Worm (Caenorhabditis elegans): ENCODE measurements around the gene gbf-1.
A peak's percentile ranks its signal among the peaks of the same experiment; 100 is the strongest.

The gbf-1 gene

DNA sequence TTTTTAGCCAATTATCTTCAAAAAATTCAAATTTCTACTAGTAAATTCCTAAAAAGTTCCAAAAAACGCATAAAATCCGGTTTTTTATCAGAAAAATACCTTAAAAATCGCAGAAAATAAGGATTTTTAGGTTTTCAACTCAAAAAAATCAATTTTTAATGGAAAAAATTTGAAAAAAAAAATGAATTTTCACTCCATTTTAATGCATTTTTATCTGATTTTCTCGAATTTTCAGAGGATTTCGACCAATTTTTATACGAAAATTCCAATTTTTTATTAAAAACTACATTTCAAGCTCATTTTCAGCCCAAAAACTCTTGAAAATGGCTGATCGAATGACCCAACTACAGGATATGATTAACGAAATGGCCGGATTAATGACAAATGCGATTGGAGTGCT lies 3.8 kb upstream of the gbf-1 start, which contains the start of gene mdt-21:
Gene mdt-21, plus strand, starts transcription at position 301 of the 400 bp plus-strand sequence.
- no peak for TF ChIP-seq unc-55 (GFP tag; optimal IDR thresholded peaks at IDR 0.05)
- no peak for TF ChIP-seq nhr-21 (tag; optimal IDR thresholded peaks at IDR 0.05)
- TF ChIP-seq ceh-82 (tag; optimal IDR thresholded peaks at IDR 0.05), result no peak
- TF ChIP-seq skn-1 (tag; optimal IDR thresholded peaks at IDR 0.05), result no peak
- no peak for TF ChIP-seq lin-39 (tag; optimal IDR thresholded peaks at IDR 0.05)
- TF ChIP-seq sma-9 (GFP tag; optimal IDR thresholded peaks at IDR 0.05), result no peak
- no peak for TF ChIP-seq sma-9 (tag; optimal IDR thresholded peaks at IDR 0.05)
- no peak for TF ChIP-seq ama-1 (optimal IDR thresholded peaks at IDR 0.05)
- no peak for TF ChIP-seq sma-3 (GFP tag; optimal IDR thresholded peaks at IDR 0.05)
- no peak for TF ChIP-seq R02D3.7 (tag; optimal IDR thresholded peaks at IDR 0.05)
- TF ChIP-seq blmp-1 (tag; optimal IDR thresholded peaks at IDR 0.05; ENCODE audit: insufficient read depth), result no peak
- no peak for TF ChIP-seq mab-5 (tag; optimal IDR thresholded peaks at IDR 0.05)
- no peak for TF ChIP-seq zag-1 (tag; optimal IDR thresholded peaks at IDR 0.05)
- TF ChIP-seq sem-4 (tag; optimal IDR thresholded peaks at IDR 0.05), result no peak
- no peak for TF ChIP-seq elt-3 (tag; optimal IDR thresholded peaks at IDR 0.05)
- TF ChIP-seq mbf-1 (tag; optimal IDR thresholded peaks at IDR 0.05), result no peak

ce11 chrIII:11774508-11775000 lies 1.1 kb upstream of the gbf-1 start, which contains the start of gene immp-1:
Gene immp-1 (plus strand): TSS chrIII:11774950.
- no peak for TF ChIP-seq nhr-23 (tag; optimal IDR thresholded peaks at IDR 0.05)
- no peak for TF ChIP-seq ceh-82 (tag; optimal IDR thresholded peaks at IDR 0.05)
- peak in 1 of 2 experiments; percentile 42 for TF ChIP-seq mdl-1 (tag; optimal IDR thresholded peaks at IDR 0.05)
- TF ChIP-seq crh-2 (tag; optimal IDR thresholded peaks at IDR 0.05), result peak; percentile 92
- TF ChIP-seq ztf-4 (tag; optimal IDR thresholded peaks at IDR 0.05), result no peak
- no peak for TF ChIP-seq ZK546.5 (tag; optimal IDR thresholded peaks at IDR 0.05)
- no peak for TF ChIP-seq nhr-10 (tag; optimal IDR thresholded peaks at IDR 0.05)
- TF ChIP-seq ztf-1 (GFP tag; conservative IDR thresholded peaks at IDR 0.05), result no peak
- no peak for TF ChIP-seq alr-1 (tag; optimal IDR thresholded peaks at IDR 0.05)
- no peak for TF ChIP-seq ama-1 (optimal IDR thresholded peaks at IDR 0.05)
- TF ChIP-seq lin-11 (tag; optimal IDR thresholded peaks at IDR 0.05), result no peak
- TF ChIP-seq aly-2 (tag; optimal IDR thresholded peaks at IDR 0.05), result no peak
- no peak for TF ChIP-seq nhr-6 (tag; optimal IDR thresholded peaks at IDR 0.05)
- TF ChIP-seq sma-9 (GFP tag; optimal IDR thresholded peaks at IDR 0.05), result no peak
- no peak for TF ChIP-seq sma-9 (tag; optimal IDR thresholded peaks at IDR 0.05)
- TF ChIP-seq C34F6.9 (tag; optimal IDR thresholded peaks at IDR 0.05), result peak; percentile 51
- TF ChIP-seq nhr-129 (tag; optimal IDR thresholded peaks at IDR 0.05), result peak; percentile 45
- peak; percentile 36 for TF ChIP-seq fos-1 (tag; optimal IDR thresholded peaks at IDR 0.05)
- no peak for TF ChIP-seq zag-1 (tag; optimal IDR thresholded peaks at IDR 0.05)
- TF ChIP-seq elt-3 (tag; optimal IDR thresholded peaks at IDR 0.05), result no peak
- no peak for TF ChIP-seq nhr-77 (tag; optimal IDR thresholded peaks at IDR 0.05)
- no peak for TF ChIP-seq dmd-4 (tag; optimal IDR thresholded peaks at IDR 0.05)
- TF ChIP-seq elt-1 (tag; optimal IDR thresholded peaks at IDR 0.05), result no peak
- TF ChIP-seq F13H6.1 (tag; optimal IDR thresholded peaks at IDR 0.05), result no peak
- no peak for TF ChIP-seq R02D3.7 (tag; optimal IDR thresholded peaks at IDR 0.05)
- no peak for TF ChIP-seq ztf-11 (tag; optimal IDR thresholded peaks at IDR 0.05)
- no peak for TF ChIP-seq nhr-12 (tag; optimal IDR thresholded peaks at IDR 0.05)
- TF ChIP-seq unc-39 (tag; optimal IDR thresholded peaks at IDR 0.05), result no peak
- no peak for TF ChIP-seq mbf-1 (tag; optimal IDR thresholded peaks at IDR 0.05)
- TF ChIP-seq lin-39 (tag; optimal IDR thresholded peaks at IDR 0.05), result no peak
- TF ChIP-seq unc-55 (GFP tag; optimal IDR thresholded peaks at IDR 0.05), result peak; percentile 62
- peak; percentile 27 for TF ChIP-seq nhr-25 (tag; optimal IDR thresholded peaks at IDR 0.05)
- TF ChIP-seq nhr-11 (tag; optimal IDR thresholded peaks at IDR 0.05), result no peak
- no peak for TF ChIP-seq ceh-16 (tag; optimal IDR thresholded peaks at IDR 0.05)
- peak; percentile 49 for TF ChIP-seq sem-4 (tag; optimal IDR thresholded peaks at IDR 0.05)
- TF ChIP-seq lin-13 (GFP tag; optimal IDR thresholded peaks at IDR 0.05), result no peak
- no peak for TF ChIP-seq Y55F3AM.14 (GFP tag; optimal IDR thresholded peaks at IDR 0.05)
- TF ChIP-seq peb-1 (tag; optimal IDR thresholded peaks at IDR 0.05), result no peak
- no peak for TF ChIP-seq mab-5 (tag; optimal IDR thresholded peaks at IDR 0.05)
- no peak for TF ChIP-seq skn-1 (tag; optimal IDR thresholded peaks at IDR 0.05)
- TF ChIP-seq snpc-4 (tag; optimal IDR thresholded peaks at IDR 0.05), result no peak
- peak; percentile 74 for TF ChIP-seq blmp-1 (tag; optimal IDR thresholded peaks at IDR 0.05; ENCODE audit: insufficient read depth)
- no peak for TF ChIP-seq nhr-237 (tag; optimal IDR thresholded peaks at IDR 0.05)
- TF ChIP-seq nhr-21 (tag; optimal IDR thresholded peaks at IDR 0.05), result no peak
- peak; percentile 63 for TF ChIP-seq gmeb-1 (tag; optimal IDR thresholded peaks at IDR 0.05)
- TF ChIP-seq lsy-2 (tag; optimal IDR thresholded peaks at IDR 0.05), result peak; percentile 3 to 70
- TF ChIP-seq sma-3 (GFP tag; optimal IDR thresholded peaks at IDR 0.05), result no peak
- TF ChIP-seq egl-27 (tag; optimal IDR thresholded peaks at IDR 0.05), result no peak
- TF ChIP-seq unc-62 (GFP tag; optimal IDR thresholded peaks at IDR 0.05), result no peak
